Fruit fly (Drosophila melanogaster) whole organism, larva: Measurements from ENCODE around the gene CG1640.

Experiments
- noc ChIP-seq: fragments of 200-800 bp; sonication (Bioruptor generic); optimal IDR thresholded peaks from 3 replicates; lab custom pipeline; 2019; ENCODE audit warnings: missing biosample characterization, mild to moderate bottlenecking, missing genetic modification characterization, moderate library complexity

Gene CG1640

DNA sequence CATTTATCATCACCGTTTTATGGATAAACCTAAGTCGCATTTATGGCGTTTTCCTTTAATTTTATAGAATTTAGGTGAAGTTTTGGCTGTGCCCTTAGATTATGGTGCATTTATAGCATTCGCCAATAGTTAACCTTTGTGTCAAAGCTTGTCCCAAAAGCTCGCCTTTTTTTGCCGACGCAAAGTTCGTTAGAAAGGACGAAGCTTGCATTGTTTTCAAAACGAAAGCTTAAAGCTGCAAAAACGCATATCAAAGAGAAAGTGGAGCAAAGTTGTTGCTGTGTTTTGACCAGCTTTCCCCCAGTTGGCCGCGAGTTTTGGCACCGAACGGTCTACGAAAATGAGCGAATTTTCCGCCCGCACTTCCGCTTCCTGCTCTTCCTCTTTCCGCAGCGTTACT lies 11.5 kb upstream of the CG1640 start, which contains the start of gene Syt12:
TSS of gene Syt12 (plus strand) at position 301 of the 400 bp plus-strand sequence.
- no peak for TF ChIP-seq noc

DNA sequence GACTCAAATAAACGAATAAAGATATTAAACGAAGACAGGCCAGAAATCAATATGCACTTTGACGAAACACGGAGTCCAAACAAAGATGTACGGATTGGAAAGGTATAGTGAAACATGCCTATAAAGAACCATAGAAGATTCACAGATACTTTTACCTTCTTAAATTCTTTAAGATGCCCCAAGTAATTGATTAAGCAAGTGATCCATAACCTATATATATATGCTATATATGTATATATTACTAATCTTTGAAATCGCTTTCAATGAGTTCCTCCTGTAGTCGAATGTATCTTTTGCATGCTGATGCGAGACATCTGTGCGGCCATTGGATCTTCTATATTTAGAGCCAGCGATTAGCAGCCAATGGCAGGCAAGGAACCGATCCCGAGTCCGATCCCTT lies 2.3 kb upstream of the CG1640 start, which contains the start of gene dmrt11E:
TSS of gene dmrt11E (plus strand) at position 43 of the 400 bp plus-strand sequence.
- no peak for TF ChIP-seq noc

DNA sequence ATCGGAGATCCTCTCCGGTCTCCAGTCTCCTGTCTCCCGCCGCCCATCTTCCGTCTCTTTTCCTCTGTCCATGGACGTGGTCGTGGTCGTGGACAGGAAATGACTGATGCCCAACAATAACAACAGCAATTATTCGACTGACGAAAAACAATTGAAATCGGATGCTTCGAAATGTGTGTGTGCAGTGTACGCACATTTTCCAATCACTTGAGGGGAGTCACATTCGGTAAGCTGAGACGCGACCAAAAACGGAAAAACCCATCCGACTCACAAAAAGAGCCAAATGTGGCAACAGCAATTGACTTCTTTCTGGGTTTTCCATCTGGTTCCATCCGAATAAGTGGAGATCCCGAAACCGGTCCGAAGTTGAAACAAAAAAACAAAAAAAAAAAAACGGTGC lies 968 bp upstream of the CG1640 start:
- no peak for TF ChIP-seq noc

DNA sequence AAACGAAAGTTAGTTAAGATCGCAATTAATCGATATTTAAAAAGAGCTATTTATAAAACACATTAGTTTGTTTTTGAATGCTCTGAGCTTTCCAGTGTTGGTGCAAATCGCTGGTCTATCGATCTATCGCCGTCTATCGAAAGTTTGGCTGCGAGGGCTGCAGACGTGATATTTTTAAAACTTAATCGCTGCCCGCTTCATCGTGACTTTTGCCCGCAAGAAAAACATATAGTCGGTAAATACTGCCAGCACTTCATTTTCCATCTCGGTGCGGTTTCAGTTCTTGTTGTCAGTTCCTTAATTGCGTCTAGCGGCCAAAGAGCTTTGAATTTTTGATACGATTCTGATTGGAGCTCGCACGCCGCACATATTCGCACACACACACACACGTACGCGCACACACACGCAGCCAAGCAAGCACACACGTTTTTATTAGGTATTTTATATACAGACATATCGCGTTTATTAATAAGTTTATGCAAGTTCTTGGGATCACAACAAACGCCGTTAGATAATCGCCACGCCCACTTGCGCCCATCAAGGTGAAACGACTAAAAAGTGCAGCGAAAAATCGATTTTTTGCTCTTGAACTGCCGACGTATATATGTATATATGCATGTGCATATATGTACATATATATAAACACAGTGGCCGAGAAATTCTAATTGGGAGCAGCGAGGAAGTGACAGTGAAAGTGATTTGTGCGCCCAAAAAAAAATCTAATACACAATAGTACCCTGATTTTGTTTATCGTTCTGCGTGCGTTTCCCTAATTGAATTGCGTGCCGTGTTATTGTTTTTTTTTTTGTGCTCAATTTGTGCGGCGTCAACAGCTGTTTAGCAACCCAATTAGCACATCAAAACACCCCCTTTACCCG lies 659 bp downstream of the CG1640 start:
- TF ChIP-seq noc: peak; percentile 37

DNA sequence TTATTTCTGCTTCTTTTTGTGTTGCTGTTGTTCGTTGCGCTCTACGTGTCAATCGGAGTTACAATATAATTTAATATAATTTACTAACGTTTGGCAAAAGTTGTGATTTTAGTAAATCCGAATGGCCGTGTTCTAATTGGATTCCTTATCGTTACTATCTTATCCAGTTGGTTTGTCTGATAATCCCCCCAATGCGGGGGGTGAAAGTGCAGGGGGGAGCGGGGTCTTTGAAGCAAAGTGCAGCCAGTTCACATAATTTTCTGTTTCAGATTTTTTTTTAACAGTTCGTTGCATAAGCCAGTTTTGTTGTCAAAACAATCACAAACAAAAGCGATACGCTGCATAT lies 1.3 kb downstream of the CG1640 start:
- no peak for TF ChIP-seq noc

DNA sequence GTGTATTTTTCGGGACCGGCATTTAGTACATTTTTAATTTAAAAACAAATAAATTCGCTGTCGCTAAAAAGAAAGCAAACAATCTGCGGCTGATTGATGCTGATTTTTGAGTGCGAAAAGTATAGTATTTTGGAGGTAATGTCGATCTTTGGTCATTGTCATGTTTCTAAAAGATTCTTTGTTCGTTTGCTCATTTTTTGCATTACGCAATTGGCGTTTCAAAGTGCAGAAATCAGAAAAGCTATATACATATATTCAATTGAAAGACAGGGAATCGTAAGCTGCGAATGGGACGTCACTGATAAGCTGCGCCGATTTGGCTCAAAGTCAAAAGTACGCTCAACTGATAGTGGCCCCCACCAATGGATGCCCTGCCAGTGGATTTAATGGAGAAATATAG lies 2.1 kb downstream of the CG1640 start:
- no peak for TF ChIP-seq noc

DNA sequence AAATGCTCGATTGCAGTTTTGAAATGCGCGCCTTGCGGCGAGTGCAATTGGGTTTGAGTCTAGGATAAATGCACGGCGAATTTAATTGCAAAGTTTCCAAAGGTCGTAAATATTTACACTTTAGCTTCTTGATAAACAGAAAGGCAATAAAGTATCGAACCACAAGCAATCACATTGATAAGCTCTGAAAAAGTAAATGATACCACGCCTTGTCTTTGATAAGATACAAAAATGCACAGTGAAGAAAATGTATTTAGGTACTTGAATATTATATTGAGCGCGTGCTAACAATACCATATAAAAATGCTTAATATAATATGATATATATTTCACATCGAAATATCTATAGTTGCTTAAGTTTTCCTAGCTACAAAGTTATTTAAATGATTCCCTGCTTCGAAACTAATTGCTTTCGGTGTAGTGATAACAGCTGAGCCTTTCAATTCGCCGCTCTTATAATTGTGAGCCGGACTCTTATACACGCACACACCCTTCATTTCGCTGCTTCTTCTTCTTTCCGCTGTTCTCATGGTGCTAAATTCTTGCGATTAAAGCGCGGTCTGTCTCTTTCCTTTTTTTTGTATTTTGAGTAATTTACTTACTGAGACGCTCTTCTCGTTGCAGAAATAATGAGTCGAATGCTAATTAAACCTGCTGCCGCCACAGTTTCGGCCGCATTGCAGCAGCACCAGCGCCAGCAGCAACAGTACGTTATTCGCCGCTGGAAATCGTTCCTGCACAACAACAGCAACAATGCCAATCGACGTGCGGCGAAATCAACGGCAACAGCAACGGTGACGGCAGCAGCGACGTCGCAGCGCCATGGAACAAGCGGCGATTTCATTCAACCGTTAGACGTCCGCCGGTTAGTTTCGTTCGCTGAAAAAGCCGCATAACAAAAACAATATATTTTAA lies 3.1 kb downstream of the CG1640 start:
- peak; percentile 63 for TF ChIP-seq noc

DNA sequence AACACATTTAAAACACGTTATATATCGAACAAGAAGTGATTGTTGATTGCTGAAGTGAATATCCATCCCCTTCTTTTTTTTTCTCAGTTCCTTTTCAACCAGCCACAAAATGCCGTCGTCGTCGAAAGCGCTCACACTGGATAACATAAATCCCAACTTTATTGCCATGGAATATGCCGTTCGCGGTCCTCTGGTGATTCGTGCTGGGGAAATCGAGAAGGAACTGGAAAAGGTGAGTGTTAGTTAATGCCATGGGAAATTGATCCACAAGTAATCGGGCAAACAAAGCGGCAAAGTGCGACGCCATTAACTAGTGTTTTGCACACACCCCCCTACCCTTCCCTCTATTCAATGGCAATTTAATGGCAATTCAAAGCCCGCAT lies 3.7 kb downstream of the CG1640 start:
- TF ChIP-seq noc: no peak

DNA sequence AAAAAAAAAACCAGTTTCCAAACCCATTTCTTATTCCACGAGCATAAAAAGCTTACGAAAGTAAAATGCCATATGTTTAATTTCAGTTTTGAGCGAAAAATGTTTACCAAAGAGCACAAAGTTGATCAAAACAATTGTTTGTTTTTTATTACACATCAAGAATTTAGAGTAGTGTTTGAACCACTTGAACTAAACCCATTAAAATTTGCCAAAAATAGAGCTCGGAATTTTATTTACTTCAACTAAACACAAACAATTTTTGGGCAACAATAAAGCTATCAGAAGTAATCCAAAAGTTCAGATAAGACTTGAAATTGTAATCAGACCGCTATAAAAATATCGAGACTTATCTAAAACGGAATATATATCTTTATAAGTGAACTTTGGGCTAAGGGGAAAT lies 4.6 kb downstream of the CG1640 start:
- TF ChIP-seq noc: no peak

DNA sequence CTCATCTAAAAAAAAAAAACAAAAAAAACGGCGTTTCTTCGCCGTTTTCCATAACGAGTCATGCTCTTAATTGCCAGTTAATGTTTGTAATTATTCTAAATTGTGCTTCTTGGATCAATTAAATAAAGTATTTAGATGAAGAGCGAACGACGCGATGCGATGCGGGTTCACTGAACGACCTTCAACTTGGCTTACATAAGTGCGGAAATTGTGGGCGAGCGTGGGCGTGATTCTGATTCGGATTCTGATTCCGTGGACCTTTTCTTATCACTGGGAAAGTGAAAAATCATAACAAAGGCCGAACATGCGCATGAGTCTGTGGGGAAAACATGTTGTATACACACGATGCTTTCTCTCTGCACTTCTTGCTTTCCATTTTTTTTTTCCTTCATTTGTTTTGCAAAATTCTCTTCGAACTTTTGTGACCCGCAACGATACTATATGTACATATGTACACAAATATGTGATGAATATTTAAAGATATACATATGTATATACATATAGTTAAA lies 5.1 kb downstream of the CG1640 start:
- no peak for TF ChIP-seq noc

DNA sequence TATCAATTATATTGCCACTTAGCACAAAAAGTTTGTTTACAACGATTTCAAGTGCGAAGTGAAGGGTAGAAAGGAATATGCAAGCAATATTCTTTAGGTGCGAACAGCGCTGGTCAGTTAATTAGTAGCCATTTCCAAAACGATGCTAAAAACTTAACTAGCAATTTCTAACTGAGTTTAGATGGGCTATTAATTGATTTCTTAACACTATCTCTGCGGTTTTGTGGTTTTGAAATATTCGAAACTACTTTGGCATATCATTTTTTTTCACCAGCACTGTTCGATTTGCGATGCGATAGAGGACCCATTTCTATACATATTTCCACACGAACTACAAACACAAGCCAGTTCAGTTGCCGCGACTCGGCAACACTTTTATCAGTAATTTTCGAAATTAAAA lies 6.1 kb downstream of the CG1640 start:
- TF ChIP-seq noc: peak; percentile 81

DNA sequence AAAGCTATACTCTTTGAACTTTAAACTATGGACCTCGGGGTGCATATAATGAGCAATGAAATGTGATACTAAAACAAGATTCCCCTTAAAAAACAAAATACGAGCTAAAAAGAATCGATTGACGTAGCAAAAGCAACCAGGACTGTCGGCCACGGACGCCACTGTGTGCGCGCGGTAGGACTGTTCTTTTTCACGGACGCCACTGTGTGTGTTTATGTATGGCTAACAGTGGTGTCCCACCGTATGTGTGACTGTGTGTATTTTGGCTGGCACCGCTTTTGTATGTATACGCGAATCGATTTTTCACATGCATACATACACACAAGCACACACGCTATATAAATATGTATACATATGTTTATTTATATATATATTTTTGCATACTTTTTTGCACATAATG lies 13.4 kb downstream of the CG1640 start:
- TF ChIP-seq noc: no peak

DNA sequence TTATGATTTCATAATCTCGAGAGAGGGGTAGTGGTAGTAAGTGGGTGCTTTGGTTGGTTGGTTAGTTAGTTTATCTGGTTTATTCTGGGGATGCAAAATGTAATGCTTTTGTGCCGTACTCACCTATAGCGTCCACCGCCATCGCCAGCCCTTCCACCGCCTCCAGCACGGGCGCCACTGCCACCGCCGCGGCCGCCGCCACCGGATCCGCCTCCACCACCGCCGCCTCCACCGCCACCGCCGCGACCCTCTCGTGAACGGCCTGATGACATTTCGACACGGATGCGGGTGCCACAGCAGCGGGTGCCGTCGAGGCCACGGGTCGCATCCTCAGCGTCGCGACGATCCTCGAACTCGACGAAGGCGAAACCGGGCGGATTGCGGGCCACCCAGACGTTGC lies 13.8 kb downstream of the CG1640 start:
- TF ChIP-seq noc: no peak

DNA sequence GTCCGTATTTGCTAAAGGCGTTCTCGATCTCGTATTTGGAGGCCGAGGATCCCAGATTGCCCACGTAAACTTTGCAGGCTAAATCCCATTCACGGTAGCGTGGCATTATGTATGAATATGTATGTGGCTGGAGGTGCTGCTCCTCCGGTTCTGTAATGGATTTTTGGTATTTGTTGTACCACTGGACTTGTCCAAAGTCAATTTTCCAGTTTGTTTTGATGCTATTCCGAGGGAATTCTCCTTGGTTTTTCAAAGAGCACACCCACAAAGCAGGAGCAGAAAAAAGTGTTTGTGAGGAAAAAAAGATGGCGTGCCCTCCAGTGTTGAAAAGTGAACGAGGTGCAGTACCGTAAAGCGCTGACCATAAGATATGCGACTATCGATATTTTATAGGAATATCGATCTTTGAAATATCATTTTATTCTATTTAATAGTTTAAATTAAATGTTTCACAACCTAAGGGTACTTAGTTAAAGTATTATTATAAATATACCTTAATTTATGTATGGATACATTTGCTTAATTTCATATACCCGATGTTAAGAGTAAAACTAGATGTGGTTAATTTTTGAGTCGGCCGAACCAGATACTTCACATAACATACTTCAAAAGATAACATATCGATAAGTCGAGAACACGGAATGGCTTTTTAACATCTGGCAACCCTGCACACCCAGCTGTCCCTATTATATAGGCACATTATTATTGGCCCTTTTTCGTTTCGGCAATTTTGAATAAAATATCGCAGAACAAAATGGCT lies 14.4 kb downstream of the CG1640 start, which contains the start of the genes Rbp1-like and Tim9a:
TSS of gene Rbp1-like (minus strand) at position 295 of the 760 bp plus-strand sequence.
TSS of gene Tim9a (plus strand) at position 628 of the 760 bp plus-strand sequence.
- peak; percentile 66 for TF ChIP-seq noc

DNA sequence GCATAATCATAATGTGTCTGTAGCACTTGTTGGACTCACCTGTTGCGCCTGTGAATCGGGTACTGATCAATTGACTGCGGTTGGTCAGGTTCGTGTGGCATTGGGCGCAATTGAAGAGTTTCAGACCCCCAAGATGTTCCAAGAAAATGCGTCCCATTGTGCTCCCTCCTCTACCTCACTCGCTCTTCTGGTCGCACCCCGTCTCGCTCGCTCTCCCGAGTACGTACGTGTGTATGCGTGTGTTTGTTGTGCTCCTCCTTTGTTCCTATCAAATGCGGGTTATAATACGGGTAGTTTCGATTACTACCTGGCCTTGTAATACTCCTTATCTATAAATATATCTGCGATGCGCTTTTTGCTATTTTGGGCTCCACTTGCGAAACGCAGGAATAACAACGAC lies 16.4 kb downstream of the CG1640 start:
- TF ChIP-seq noc: no peak

DNA sequence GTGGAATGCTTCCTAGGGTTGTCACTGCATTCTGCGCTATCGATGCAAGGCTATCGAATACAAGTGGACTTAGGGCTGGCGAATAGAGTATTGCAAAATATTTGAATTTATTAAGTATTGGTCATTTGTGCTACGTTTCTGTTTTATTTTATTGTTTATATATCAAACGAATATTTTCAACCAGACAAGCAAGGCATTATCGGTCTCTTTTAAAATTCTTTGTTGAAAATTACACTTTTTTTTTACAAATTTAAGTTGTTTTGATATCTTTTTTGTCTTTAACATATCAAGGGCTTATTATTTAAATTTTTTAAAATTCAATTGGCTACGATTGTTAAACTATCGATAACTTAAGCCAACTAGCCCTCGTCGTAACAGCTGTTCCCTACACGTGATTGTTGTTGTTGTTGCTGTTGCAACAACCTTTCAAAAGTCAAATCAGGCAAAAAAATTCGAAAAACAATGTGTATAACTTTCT lies 17.0 kb downstream of the CG1640 start, which contains the start of the genes Ype and CG1662:
TSS of gene Ype (minus strand) at position 45 of the 478 bp plus-strand sequence.
TSS of gene CG1662 (plus strand) at position 191 of the 478 bp plus-strand sequence.
- peak; percentile 81 for TF ChIP-seq noc
